Fruit fly (Drosophila melanogaster): Measurements from ENCODE around the gene CG3719.

- TF ChIP-seq psq (optimal IDR thresholded peaks at IDR 0.05) (no peak), EcR (GFP tag; optimal IDR thresholded peaks at IDR 0.05) (no peak), Dll (optimal IDR thresholded peaks at IDR 0.05) (no peak), usp (GFP tag; optimal IDR thresholded peaks at IDR 0.05) (no peak)
These were observed 31.0 kb downstream of the CG3719 start, which contains the start of gene MTPAP for dm6 chrX:1349255-1349654.

All from whole organism.